Fruit fly (Drosophila melanogaster) Kc167 (cell line): ENCODE measurements around the gene CG43321.

Experiments
- Myc ChIP-seq: fragments of >200 bp; optimal IDR thresholded peaks from 2 replicates; lab custom pipeline; 2017; ENCODE audit warnings: missing external identifiers
- Sin3A ChIP-seq: fragments of >200 bp; optimal IDR thresholded peaks from 2 replicates; lab custom pipeline; 2018; ENCODE audit warnings: missing external identifiers
- h ChIP-seq: fragments of >200 bp; optimal IDR thresholded peaks from 3 replicates; lab custom pipeline; 2018; ENCODE audit warnings: missing external identifiers
- insv ChIP-seq: fragments of >200 bp; optimal IDR thresholded peaks from 3 replicates; lab custom pipeline; 2018; ENCODE audit warnings: missing external identifiers
- psq ChIP-seq: fragments of >200 bp; optimal IDR thresholded peaks from 2 replicates; lab custom pipeline; 2017; ENCODE audit warnings: missing external identifiers
- ttk ChIP-seq: sonication (Bioruptor generic); optimal IDR thresholded peaks from 2 replicates; lab custom pipeline; 2017; ENCODE audit warnings: missing external identifiers

The CG43321 gene

DNA sequence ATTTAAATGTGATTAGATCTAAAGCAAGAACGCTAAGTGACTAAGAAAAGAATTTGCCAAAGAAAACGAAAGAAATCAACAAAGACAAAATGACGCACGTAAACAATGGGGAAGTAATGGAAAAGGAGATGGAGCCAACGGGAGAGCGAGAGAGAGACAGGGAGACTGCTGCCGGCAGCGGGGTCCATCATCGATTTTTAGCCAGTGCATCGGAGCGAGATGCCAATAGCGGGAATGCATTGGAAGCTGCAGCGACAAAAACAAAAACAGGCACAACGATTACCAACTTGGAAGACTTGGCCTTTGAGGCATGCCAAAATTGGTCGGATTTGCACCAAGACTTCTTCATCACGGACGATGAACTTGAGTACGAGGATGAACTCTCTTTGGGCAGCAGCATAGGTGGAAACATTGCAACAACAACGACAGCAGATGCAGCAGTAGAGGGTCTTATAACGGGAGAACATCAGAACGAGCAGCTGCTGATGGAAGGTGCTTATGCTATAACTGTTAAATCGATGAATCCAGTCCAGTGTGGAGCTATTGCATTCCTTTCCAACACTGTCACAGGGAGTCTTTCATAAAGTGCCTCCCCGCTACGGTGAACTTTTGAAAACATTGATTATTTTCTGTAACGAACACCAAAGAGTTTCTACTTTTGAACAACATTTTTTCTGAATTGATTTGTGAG, 38.6 kb downstream of the CG43321 start:
- TF ChIP-seq h (no peak), Sin3A (lab: Kevin White, UChicago) (no peak), psq (no peak), Myc (lab: Kevin White, UChicago) (no peak), insv (no peak), ttk (lab: Kevin White, UChicago) (no peak)

DNA sequence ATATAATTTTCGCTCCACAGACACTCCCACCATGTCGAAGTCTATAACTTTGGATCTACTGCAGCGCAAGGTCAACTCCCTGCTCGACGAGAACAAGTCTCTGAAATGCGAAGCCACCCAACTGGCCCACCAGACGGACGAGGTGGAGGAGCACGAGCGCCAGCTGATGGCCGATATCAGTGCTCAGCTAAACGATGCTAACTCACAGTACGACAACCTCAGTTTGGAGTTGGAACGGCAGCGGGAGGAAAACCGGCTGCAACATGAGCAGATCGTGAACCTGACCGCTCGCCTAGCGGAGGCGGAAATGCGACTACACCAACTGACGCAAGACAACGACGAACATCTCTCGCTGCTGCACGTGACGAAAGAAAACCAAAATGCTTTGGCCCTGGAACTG, 39.7 kb downstream of the CG43321 start:
- no peak for TF ChIP-seq insv
- no peak for TF ChIP-seq Sin3A (lab: Kevin White, UChicago)

DNA sequence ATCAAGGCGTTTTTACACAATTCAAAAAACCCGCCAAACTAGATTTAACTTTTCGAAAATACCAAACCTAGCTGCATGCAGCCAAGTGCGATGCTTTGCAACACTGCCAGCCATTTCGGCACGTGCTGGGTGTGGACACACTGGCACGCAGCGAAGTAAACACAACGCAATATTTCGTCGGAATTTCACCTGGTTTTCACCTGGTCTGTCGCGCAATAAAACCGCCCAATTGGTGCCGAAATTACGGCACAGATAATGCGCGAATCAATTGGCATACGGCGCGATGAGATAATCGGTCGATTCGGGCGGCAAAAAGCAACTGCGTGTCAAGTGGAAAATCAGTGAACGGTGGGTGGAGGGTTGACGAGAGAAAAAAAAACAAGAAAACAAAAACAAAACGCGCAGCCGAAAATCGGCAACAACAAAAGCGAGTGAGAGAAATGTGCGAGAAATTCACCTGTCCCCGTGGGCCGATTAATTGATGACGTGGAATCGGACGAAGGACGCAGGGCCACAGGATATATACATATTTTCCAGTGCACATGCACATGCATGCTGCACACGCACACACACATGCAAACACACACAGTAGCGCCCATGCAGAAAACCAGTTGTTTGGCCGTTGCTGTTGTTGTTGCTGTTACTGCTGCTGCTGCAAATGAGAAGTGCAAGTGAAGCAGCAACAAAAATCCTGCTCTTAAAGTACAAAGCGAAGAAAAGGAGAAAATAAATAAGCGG, 44.3 kb downstream of the CG43321 start, which contains the start of gene Mnn1:
Gene Mnn1, plus strand, starts transcription at position 113 of the 738 bp plus-strand sequence.
- no peak for TF ChIP-seq ttk (lab: Kevin White, UChicago)
- TF ChIP-seq insv, result no peak
- TF ChIP-seq Myc (lab: Kevin White, UChicago), result no peak
- TF ChIP-seq Sin3A (lab: Kevin White, UChicago), result no peak
- no peak for TF ChIP-seq psq
- no peak for TF ChIP-seq h

DNA sequence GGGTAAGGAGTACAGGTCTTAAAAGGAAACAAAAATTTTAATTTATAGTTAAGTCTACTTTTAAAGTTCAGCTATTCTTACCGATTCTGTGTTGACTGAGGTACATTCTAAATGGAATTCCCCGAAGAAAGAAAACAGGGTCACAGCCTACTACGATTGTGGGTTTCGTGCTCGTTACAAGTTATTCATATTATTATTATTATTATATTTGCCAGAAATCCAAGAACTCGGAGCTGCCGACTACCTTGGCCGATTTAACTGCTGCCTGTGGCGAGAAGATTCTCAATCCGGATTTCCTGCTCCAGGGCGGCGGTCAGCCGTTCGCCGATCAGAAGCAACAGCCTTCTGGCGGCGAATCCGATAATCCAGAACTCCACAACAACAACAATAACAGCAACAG, 48.7 kb downstream of the CG43321 start, which contains the start of gene Mst27D:
Gene Mst27D, minus strand, starts transcription at position 101 of the 400 bp plus-strand sequence.
- TF ChIP-seq psq (no peak), Sin3A (lab: Kevin White, UChicago) (no peak), Myc (lab: Kevin White, UChicago) (no peak), ttk (lab: Kevin White, UChicago) (no peak), h (no peak), insv (no peak)
